Worm (Caenorhabditis elegans): ENCODE measurements around the gene dpy-26.

- TF ChIP-seq W03F9.2 (tag; optimal IDR thresholded peaks at IDR 0.05) (no peak), him-1 (tag; optimal IDR thresholded peaks at IDR 0.05) (no peak)
These were observed 15.7 kb downstream of the dpy-26 start, which contains the start of gene irg-4 for ce11 chrIV:12435442-12435841.

Measured in whole organism, L4/young adult.